Worm (Caenorhabditis elegans): ENCODE measurements around the gene sym-2.

ce11 chrII:9185915-9186314 is 2.4 kb downstream of the sym-2 start:
- no peak for TF ChIP-seq nhr-237 (tag; optimal IDR thresholded peaks at IDR 0.05)
- TF ChIP-seq pha-4 (GFP tag; IDR thresholded peaks at IDR 0.05), result no peak
- TF ChIP-seq pha-4 (tag; optimal IDR thresholded peaks at IDR 0.05), result peak; percentile 87
